Worm (Caenorhabditis elegans): ENCODE results near the gene thn-6.

thn-6 gene

ce11 chrIV:5228619-5229018 lies at the start of gene thn-6:
thn-6 (plus strand) TSS chrIV:5228919.
- TF ChIP-seq T20F7.1 (GFP tag; optimal IDR thresholded peaks at IDR 0.05) (no peak), nhr-48 (tag; optimal IDR thresholded peaks at IDR 0.05) (no peak), F49E8.2 (tag; optimal IDR thresholded peaks at IDR 0.05; ENCODE audit: borderline replicate concordance) (no peak), tra-1 (GFP tag; IDR thresholded peaks at IDR 0.05) (no peak), set-16 (GFP tag; IDR thresholded peaks at IDR 0.05) (no peak), aly-2 (tag; optimal IDR thresholded peaks at IDR 0.05) (no peak), nhr-25 (tag; optimal IDR thresholded peaks at IDR 0.05; ENCODE audit: borderline replicate concordance, insufficient read depth) (no peak), snpc-1.2 (GFP tag; IDR thresholded peaks at IDR 0.05) (no peak), lin-13 (GFP tag; optimal IDR thresholded peaks at IDR 0.05) (no peak), egl-27 (tag; optimal IDR thresholded peaks at IDR 0.05) (no peak), nhr-77 (tag; optimal IDR thresholded peaks at IDR 0.05) (no peak), php-3 (GFP tag; IDR thresholded peaks at IDR 0.05) (no peak), zip-11 (GFP tag; IDR thresholded peaks at IDR 0.05) (no peak)

DNA sequence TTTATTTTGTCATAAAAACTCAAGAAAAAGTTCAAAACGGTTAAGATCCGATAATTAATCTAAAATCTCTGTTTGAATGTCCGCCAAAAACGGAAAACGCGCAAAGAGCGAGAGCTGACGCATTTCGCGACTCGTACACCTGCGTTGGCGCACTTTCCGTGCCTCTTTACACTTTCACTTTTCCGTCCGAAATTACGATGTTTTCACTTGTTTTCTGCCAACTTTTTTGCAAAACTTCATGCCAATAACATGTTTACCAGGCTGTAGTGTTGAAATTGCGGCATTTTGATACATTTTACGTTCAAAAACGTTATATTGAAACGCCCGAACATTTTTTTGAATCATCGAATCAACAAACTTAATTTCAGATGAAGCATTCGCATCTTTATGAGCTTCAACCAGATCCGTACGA lies 45.0 kb upstream of the thn-6 start, which contains the start of gene W03F8.4:
W03F8.4 (plus strand) TSS at position 369 of the 412 bp plus-strand sequence.
- TF ChIP-seq ztf-7 (tag; optimal IDR thresholded peaks at IDR 0.05) (no peak), mep-1 (tag; optimal IDR thresholded peaks at IDR 0.05) (peak; percentile 95), spr-1 (tag; optimal IDR thresholded peaks at IDR 0.05) (peak; percentile 92), mxl-3 (GFP tag; optimal IDR thresholded peaks at IDR 0.05) (peak; percentile 55), F10B5.3 (tag; optimal IDR thresholded peaks at IDR 0.05) (peak; percentile 82), nhr-10 (tag; optimal IDR thresholded peaks at IDR 0.05) (no peak), R02D3.7 (tag; optimal IDR thresholded peaks at IDR 0.05) (no peak), rbr-2 (tag; optimal IDR thresholded peaks at IDR 0.05) (peak; percentile 92), ZK337.2 (GFP tag; IDR thresholded peaks at IDR 0.05) (peak; percentile 71; the same call in 1 of the 2 replicates), mes-2 (tag; optimal IDR thresholded peaks at IDR 0.05; ENCODE audit: poor library complexity, severe bottlenecking) (peak; percentile 95), hif-1 (tag; optimal IDR thresholded peaks at IDR 0.05) (peak; percentile 29 to 72), nhr-237 (tag; optimal IDR thresholded peaks at IDR 0.05) (no peak), lin-38 (GFP tag; IDR thresholded peaks at IDR 0.05) (peak; percentile 92), F26F4.8 (GFP tag; conservative IDR thresholded peaks at IDR 0.05) (no peak), lin-39 (tag; optimal IDR thresholded peaks at IDR 0.05) (no peak), dmd-8 (GFP tag; IDR thresholded peaks at IDR 0.05) (no peak), daf-16 (GFP tag; optimal IDR thresholded peaks at IDR 0.05) (peak; percentile 43 to 98), daf-16 (tag; optimal IDR thresholded peaks at IDR 0.05) (peak; percentile 93), egl-43 (GFP tag; IDR thresholded peaks at IDR 0.05) (peak; percentile 71), ceh-20 (GFP tag; IDR thresholded peaks at IDR 0.05) (peak; percentile 90), T26A8.4 (GFP tag; IDR thresholded peaks at IDR 0.05) (peak; percentile 96), mxl-2 (GFP tag; conservative IDR thresholded peaks at IDR 0.05) (no peak), nhr-76 (tag; optimal IDR thresholded peaks at IDR 0.05) (no peak), unc-39 (tag; optimal IDR thresholded peaks at IDR 0.05) (no peak), zfp-2 (tag; optimal IDR thresholded peaks at IDR 0.05) (peak; percentile 47), nhr-102 (tag; optimal IDR thresholded peaks at IDR 0.05) (peak; percentile 94), zip-11 (GFP tag; IDR thresholded peaks at IDR 0.05) (no peak), ZK546.5 (tag; optimal IDR thresholded peaks at IDR 0.05) (no peak), ceh-44 (GFP tag; IDR thresholded peaks at IDR 0.05) (no peak), lim-7 (GFP tag; IDR thresholded peaks at IDR 0.05) (no peak; the same call in 1 of the 2 replicates), ctbp-1 (GFP tag; IDR thresholded peaks at IDR 0.05) (peak; percentile 83), dve-1 (tag; optimal IDR thresholded peaks at IDR 0.05; ENCODE audit: insufficient read depth) (no peak), madf-5 (GFP tag; IDR thresholded peaks at IDR 0.05) (no peak), set-16 (GFP tag; IDR thresholded peaks at IDR 0.05) (no peak), hlh-30 (tag; optimal IDR thresholded peaks at IDR 0.05; ENCODE audit: insufficient read depth) (peak; percentile 85), saeg-2 (GFP tag; IDR thresholded peaks at IDR 0.05) (peak; percentile 73; the same call in 1 of the 2 replicates), ama-1 (optimal IDR thresholded peaks at IDR 0.05) (peak; percentile 65), Y105C5A.15 (GFP tag; IDR thresholded peaks at IDR 0.05) (no peak), nhr-11 (tag; optimal IDR thresholded peaks at IDR 0.05) (peak; percentile 85), snpc-1.2 (GFP tag; IDR thresholded peaks at IDR 0.05) (peak; percentile 97)
